Worm (Caenorhabditis elegans) whole organism, L4/young adult: ENCODE measurements around the gene mog-4.

Experiments used
- W03F9.2 ChIP-seq: fragments of 150-350 bp; optimal IDR thresholded peaks from 2 replicates; lab custom pipeline; 2014; ENCODE audit warnings: missing biosample characterization, missing genetic modification characterization
- dao-5 ChIP-seq: sonication (generic microtip); optimal IDR thresholded peaks from 2 replicates; lab custom pipeline; 2016; ENCODE audit warnings: missing genotype, missing genetic modification characterization, moderate library complexity, missing compliant biosample characterization
- him-1 ChIP-seq: sonication (generic microtip); optimal IDR thresholded peaks from 2 replicates; lab custom pipeline; 2016; ENCODE audit warnings: missing genotype, missing genetic modification reagents, missing genetic modification characterization, missing compliant biosample characterization

DNA sequence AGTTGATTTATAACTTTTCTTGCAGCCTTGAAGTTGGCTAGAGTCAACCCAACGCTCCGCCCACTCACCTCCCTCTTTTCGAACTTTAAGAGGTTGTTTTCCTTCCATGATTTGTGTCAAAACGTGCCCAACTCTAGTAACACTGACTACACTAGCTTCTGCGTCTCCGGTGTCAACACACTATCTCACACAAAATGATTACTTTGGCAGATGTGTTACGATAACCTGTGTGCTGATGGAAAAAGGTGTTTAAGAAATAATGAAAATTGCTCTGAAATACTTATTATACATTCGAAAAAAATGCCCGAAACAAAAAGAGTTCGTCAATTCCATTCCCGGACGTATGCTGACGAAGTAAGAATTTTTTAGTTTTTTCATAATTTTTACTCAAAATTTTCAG lies 58.4 kb downstream of the mog-4 start, which contains the start of gene K10H10.6:
- TF ChIP-seq W03F9.2: no peak
- no peak for TF ChIP-seq dao-5 (tag; lab: Kevin White, UChicago)
- no peak for TF ChIP-seq him-1
